Fruit fly (Drosophila melanogaster) whole organism, prepupa: ENCODE measurements around the gene CG31674.

Source experiments
- Blimp-1 ChIP-seq: fragments of 200-800 bp; sonication (Bioruptor generic); optimal IDR thresholded peaks from 3 replicates; lab custom pipeline; 2017; ENCODE audit warnings: missing biosample characterization, missing genetic modification characterization, mild to moderate bottlenecking, moderate library complexity, missing genetic modification reagents
- CG6854 ChIP-seq: fragments of 200-800 bp; sonication (Bioruptor generic); optimal IDR thresholded peaks from 2 replicates; lab custom pipeline; 2017; ENCODE audit warnings: missing biosample characterization, mild to moderate bottlenecking, missing genetic modification characterization
- Gug ChIP-seq: fragments of 200-800 bp; sonication (Bioruptor generic); IDR thresholded peaks from 2 replicates; pipeline ENCODE4 v1.3.6; 2022; ENCODE audit warnings: missing biosample characterization, missing genetic modification characterization
- OdsH ChIP-seq: fragments of 200-800 bp; sonication (Bioruptor generic); optimal IDR thresholded peaks from 3 replicates; lab custom pipeline; 2016; ENCODE audit warnings: missing biosample characterization, missing genetic modification characterization
- ss ChIP-seq, 2 experiments: fragments of 200-800 bp; sonication (Bioruptor generic); optimal IDR thresholded peaks; 2 replicates in 1 of 2; 3 replicates in 1 of 2; lab custom pipeline; 2017 to 2018; ENCODE audit warnings: mild to moderate bottlenecking in 2 of 2, missing biosample characterization in 2 of 2, missing genetic modification characterization in 2 of 2, moderate library complexity in 1 of 2

- no peak for TF ChIP-seq Blimp-1 (GFP tag; lab: Kevin White, UChicago)
- no peak for TF ChIP-seq OdsH (GFP tag; lab: Kevin White, UChicago)
- TF ChIP-seq ss (GFP tag; optimal IDR thresholded peaks at IDR 0.05; lab: Kevin White, UChicago) = no peak
- no peak for TF ChIP-seq CG6854 (GFP tag; lab: Kevin White, UChicago)
- TF ChIP-seq Gug = no peak
Measured at dm6 chr2L:20808510-20809195, 22.4 kb upstream of the CG31674 start.
